Fruit fly (Drosophila melanogaster): Measurements from ENCODE around the gene ogre.
A peak's percentile ranks its signal among the peaks of the same experiment; 100 is the strongest.

The ogre gene

DNA sequence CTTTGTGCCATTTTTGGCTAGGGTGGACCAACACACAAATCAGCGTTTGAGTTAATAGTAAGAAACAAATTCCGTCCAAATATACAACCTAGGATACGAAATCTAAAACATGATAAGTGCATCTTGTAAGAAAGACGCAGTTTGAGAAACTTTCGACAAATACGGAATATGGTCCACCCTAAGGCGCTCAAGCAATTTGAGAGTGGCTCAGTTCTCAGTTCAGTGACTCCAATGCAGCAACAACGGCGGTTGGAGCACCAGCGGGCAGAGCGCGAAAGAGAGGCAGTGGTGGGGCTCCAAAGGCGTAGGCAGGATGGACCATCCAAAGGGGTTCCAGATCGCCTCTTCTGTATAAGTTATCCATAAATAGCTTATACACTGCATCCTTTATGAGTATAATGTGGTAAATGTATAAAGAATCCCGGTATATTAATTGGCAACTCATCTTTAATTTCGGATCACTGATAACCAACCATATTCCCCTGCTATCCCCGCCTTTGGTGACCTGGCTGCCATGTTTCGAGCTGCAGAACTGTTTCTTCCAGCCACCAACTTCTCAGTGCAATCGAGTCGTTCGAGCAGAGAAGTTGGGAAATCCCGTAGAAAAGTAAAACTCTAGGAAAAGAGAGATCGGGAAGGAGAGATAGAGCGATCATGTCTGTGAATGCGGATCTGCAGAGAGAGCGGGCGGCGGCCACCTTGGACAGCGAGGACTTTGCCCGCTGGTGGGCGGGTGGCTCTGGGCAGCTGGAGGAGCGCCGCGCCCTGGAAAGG, 21.6 kb downstream of the ogre start, which contains the start of gene CG4586 (continued):
- TF ChIP-seq pfk (GFP tag; optimal IDR thresholded peaks at IDR 0.05) (peak; percentile 41), lab (GFP tag; optimal IDR thresholded peaks at IDR 0.05) (peak; percentile 99), bcd (GFP tag; optimal IDR thresholded peaks at IDR 0.05) (peak; percentile 94), CG14441 (GFP tag; IDR thresholded peaks at IDR 0.05) (peak; percentile 94), Ada2b (GFP tag; IDR thresholded peaks at IDR 0.05) (peak; percentile 96), HLH54F (GFP tag; optimal IDR thresholded peaks at IDR 0.05) (peak; percentile 96), Awh (GFP tag; IDR thresholded peaks at IDR 0.05) (peak; percentile 96), CG16815 (GFP tag; optimal IDR thresholded peaks at IDR 0.05) (peak; percentile 62), CG4707 (GFP tag; optimal IDR thresholded peaks at IDR 0.05) (peak; percentile 86), yki (optimal IDR thresholded peaks at IDR 0.05) (no peak), CG17359 (tag; optimal IDR thresholded peaks at IDR 0.05) (peak; percentile 97), Usf (GFP tag; optimal IDR thresholded peaks at IDR 0.05) (peak; percentile 75), dmrt11E (tag; optimal IDR thresholded peaks at IDR 0.05) (peak; percentile 71), klu (GFP tag; IDR thresholded peaks at IDR 0.05) (peak; percentile 74), Sox100B (GFP tag; optimal IDR thresholded peaks at IDR 0.05) (peak; percentile 87), CG33213 (GFP tag; optimal IDR thresholded peaks at IDR 0.05) (peak; percentile 97), CG3726 (GFP tag; IDR thresholded peaks at IDR 0.05) (peak; percentile 86), sob (GFP tag; IDR thresholded peaks at IDR 0.05) (peak; percentile 95), sqz (GFP tag; optimal IDR thresholded peaks at IDR 0.05) (peak; percentile 85), CG10462 (GFP tag; optimal IDR thresholded peaks at IDR 0.05) (peak; percentile 90), CG11247 (GFP tag; IDR thresholded peaks at IDR 0.05) (peak; percentile 90), CG1233 (GFP tag; optimal IDR thresholded peaks at IDR 0.05) (peak; percentile 94), CG17612 (GFP tag; IDR thresholded peaks at IDR 0.05) (peak; percentile 82), CG16813 (GFP tag; IDR thresholded peaks at IDR 0.05; ENCODE audit: partially characterized antibody) (no peak), wek (GFP tag; optimal IDR thresholded peaks at IDR 0.05) (peak; percentile 94), CG18599 (GFP tag; optimal IDR thresholded peaks at IDR 0.05) (peak; percentile 98), wor (GFP tag; IDR thresholded peaks at IDR 0.05) (peak; percentile 84), luna (GFP tag; optimal IDR thresholded peaks at IDR 0.05) (peak; percentile 95), tgo (GFP tag; IDR thresholded peaks at IDR 0.05) (peak; percentile 88), CG10654 (GFP tag; optimal IDR thresholded peaks at IDR 0.05) (peak; percentile 95), kay (GFP tag; optimal IDR thresholded peaks at IDR 0.05) (peak; percentile 80), rib (GFP tag; IDR thresholded peaks at IDR 0.05) (peak; percentile 96), CG1832 (GFP tag; optimal IDR thresholded peaks at IDR 0.05) (no peak), crol (GFP tag; IDR thresholded peaks at IDR 0.05) (0 out of 2 replicates have a peak, but pooled peaks have one; percentile 31), CG10147 (GFP tag; optimal IDR thresholded peaks at IDR 0.05) (peak; percentile 96), Eip74EF (GFP tag; optimal IDR thresholded peaks at IDR 0.05) (peak in 1 of 2 experiments; percentile 95), HLHmδ (GFP tag; optimal IDR thresholded peaks at IDR 0.05) (no peak), ci (GFP tag; IDR thresholded peaks at IDR 0.05) (peak; percentile 98), chn (GFP tag; optimal IDR thresholded peaks at IDR 0.05) (peak; percentile 91), Sry-β (GFP tag; optimal IDR thresholded peaks at IDR 0.05) (peak; percentile 39), ssp (GFP tag; IDR thresholded peaks at IDR 0.05) (peak; percentile 67), ab (GFP tag; optimal IDR thresholded peaks at IDR 0.05) (peak; percentile 55), CG16779 (GFP tag; IDR thresholded peaks at IDR 0.05) (peak; percentile 94), Optix (GFP tag; IDR thresholded peaks at IDR 0.05) (peak; percentile 93), Ptx1 (GFP tag; IDR thresholded peaks at IDR 0.05) (peak; percentile 87), sim (GFP tag; IDR thresholded peaks at IDR 0.05) (peak; percentile 92), trem (tag; optimal IDR thresholded peaks at IDR 0.05) (peak; percentile 91), cad (GFP tag; optimal IDR thresholded peaks at IDR 0.05) (no peak), CG10321 (GFP tag; IDR thresholded peaks at IDR 0.05) (peak; percentile 80), CG4730 (GFP tag; IDR thresholded peaks at IDR 0.05) (peak; percentile 83)

Measured in whole organism, embryonic.